Fruit fly (Drosophila melanogaster) whole organism, adult: ENCODE measurements around the gene Sgs4.

Source experiments
- CG11617 ChIP-seq: fragments of 200-800 bp; sonication (Bioruptor generic); optimal IDR thresholded peaks from 2 replicates; lab custom pipeline; 2017; ENCODE audit warnings: mild to moderate bottlenecking, missing biosample characterization, missing genetic modification reagents, missing genetic modification characterization
- CG14711 ChIP-seq: fragments of 200-800 bp; sonication (Bioruptor generic); optimal IDR thresholded peaks from 2 replicates; lab custom pipeline; 2018; ENCODE audit warnings: missing biosample characterization, mild to moderate bottlenecking, missing genetic modification characterization, moderate library complexity
- CG1620 ChIP-seq: fragments of 200-800 bp; sonication (Bioruptor generic); optimal IDR thresholded peaks from 2 replicates; lab custom pipeline; 2016; ENCODE audit warnings: missing biosample characterization, missing genetic modification characterization

DNA sequence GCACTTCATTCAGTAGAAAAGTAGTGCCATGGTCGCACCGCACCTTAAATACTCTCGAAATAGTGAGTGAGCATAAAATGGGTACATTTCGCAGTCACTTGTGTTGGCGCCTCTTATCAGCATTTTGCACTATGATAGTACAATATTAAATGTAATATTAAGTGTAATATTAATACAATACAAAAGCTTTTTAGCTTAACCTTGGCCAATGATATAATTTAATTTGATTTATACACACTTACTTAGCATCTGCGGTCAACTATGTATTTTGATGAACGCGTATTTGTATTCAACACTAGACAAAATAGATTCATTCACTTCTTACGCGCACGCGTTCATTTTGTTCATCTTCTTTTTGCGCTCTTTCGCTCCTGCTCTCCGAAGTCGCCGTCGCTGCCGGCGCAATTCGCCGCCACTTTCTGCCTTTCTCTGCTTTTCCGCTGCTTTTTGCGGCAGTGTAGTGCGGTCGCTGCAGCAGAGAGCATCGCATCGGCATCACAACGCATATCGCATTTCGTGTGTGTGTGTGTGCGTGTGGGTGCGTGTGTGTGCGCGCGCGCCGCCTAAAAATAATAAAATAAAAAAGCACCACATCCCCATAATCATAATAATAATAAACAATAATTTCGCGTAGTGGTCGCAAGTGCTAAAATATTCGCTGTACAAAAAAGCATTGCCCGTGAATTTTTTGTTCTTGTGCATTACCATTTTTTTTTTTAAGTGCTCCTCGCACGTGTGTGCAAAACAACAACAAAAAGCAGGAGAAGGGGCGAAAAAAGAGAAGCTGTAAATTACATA lies 39.2 kb downstream of the Sgs4 start:
- TF ChIP-seq CG14711 (no peak), CG1620 (no peak), CG11617 (GFP tag; lab: Kevin White, UChicago) (no peak)
